Worm (Caenorhabditis elegans) whole organism, L4/young adult: Measurements from ENCODE around the gene atl-1.

Experiments used
- W03F9.2 ChIP-seq: fragments of 150-350 bp; optimal IDR thresholded peaks from 2 replicates; lab custom pipeline; 2014; ENCODE audit warnings: missing biosample characterization, missing genetic modification characterization
- dao-5 ChIP-seq: sonication (generic microtip); optimal IDR thresholded peaks from 2 replicates; lab custom pipeline; 2016; ENCODE audit warnings: missing genotype, missing genetic modification characterization, moderate library complexity, missing compliant biosample characterization
- him-1 ChIP-seq: sonication (generic microtip); optimal IDR thresholded peaks from 2 replicates; lab custom pipeline; 2016; ENCODE audit warnings: missing genotype, missing genetic modification reagents, missing genetic modification characterization, missing compliant biosample characterization

ce11 chrV:9616687-9617086, 28.7 kb downstream of the atl-1 start:
- TF ChIP-seq W03F9.2 (tag; lab: Kevin White, UChicago), result no peak
- TF ChIP-seq him-1 (tag; lab: Kevin White, UChicago), result no peak
- no peak for TF ChIP-seq dao-5 (tag; lab: Kevin White, UChicago)
